Worm (Caenorhabditis elegans): ENCODE results near the gene F47B8.8.

Gene F47B8.8

DNA sequence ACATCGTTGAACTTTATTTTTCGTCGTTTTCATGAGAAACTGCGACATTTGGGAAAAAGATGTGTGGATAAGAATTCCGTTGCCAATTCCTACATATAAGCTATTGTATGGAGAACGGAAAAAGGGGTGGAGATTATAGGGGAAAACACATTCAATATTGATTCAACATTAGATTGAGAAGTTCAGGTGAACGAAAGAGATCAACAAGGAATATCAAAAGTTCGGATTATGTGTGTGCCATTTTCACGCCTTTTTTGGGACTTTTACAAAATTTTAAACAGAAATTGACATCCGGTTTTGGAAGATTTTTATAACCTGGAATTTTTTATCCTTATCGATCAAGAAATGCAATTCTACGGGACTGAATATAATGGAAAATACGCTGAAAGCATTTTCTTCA is 3.8 kb upstream of the F47B8.8 start, which contains the start of gene F47B8.5:
Gene F47B8.5 (minus strand): TSS at position 101 of the 400 bp plus-strand sequence.
- no peak for TF ChIP-seq madf-3 (GFP tag; IDR thresholded peaks at IDR 0.05)
- no peak for TF ChIP-seq tlf-1 (GFP tag; optimal IDR thresholded peaks at IDR 0.05)
- no peak for TF ChIP-seq lag-1 (GFP tag; IDR thresholded peaks at IDR 0.05)
- no peak for TF ChIP-seq atf-7 (tag; optimal IDR thresholded peaks at IDR 0.05)
- no peak for TF ChIP-seq rpc-1 (optimal IDR thresholded peaks at IDR 0.05)
- TF ChIP-seq rpc-1 (tag; optimal IDR thresholded peaks at IDR 0.05), result no peak
- TF ChIP-seq ztf-22 (GFP tag; optimal IDR thresholded peaks at IDR 0.05), result no peak

DNA sequence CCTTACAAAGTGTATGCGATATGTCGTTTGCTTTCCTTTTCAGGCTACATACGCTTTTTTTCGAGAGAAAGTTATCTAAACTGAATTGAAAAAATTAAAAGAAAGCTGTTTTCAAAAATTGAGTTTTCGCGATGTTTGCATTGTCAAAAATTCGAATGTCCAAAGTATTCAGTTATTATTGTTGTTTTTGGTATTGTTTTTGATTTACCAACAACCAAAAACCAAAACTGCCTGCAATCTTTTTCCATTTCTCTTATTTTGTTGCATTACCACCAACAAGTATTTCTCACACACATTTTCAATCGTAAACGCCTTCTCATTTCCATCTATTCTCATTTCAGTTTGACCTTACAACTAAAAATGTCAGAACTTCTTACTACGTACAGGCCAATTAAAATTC is 2.7 kb upstream of the F47B8.8 start, which contains the start of gene pepm-1:
Gene pepm-1 (plus strand): TSS at position 301 of the 400 bp plus-strand sequence.
- TF ChIP-seq F37B4.10 (GFP tag; IDR thresholded peaks at IDR 0.05), result no peak
- no peak for TF ChIP-seq K12H6.12 (tag; optimal IDR thresholded peaks at IDR 0.05)
- TF ChIP-seq unc-130 (GFP tag; optimal IDR thresholded peaks at IDR 0.05), result no peak
- TF ChIP-seq snpc-4 (GFP tag; optimal IDR thresholded peaks at IDR 0.05), result no peak
- TF ChIP-seq snpc-4 (tag; optimal IDR thresholded peaks at IDR 0.05), result no peak
- TF ChIP-seq mcd-1 (GFP tag; IDR thresholded peaks at IDR 0.05), result no peak
- no peak for TF ChIP-seq aptf-2 (GFP tag; conservative IDR thresholded peaks at IDR 0.05)
- no peak for TF ChIP-seq Y79H2A.3 (GFP tag; conservative IDR thresholded peaks at IDR 0.05)
- TF ChIP-seq T07F8.4 (tag; optimal IDR thresholded peaks at IDR 0.05), result no peak
- TF ChIP-seq cebp-1 (GFP tag; IDR thresholded peaks at IDR 0.05), result no peak
- no peak for TF ChIP-seq cebp-1 (tag; optimal IDR thresholded peaks at IDR 0.05)
- no peak for TF ChIP-seq C06A6.2 (GFP tag; conservative IDR thresholded peaks at IDR 0.05)
- TF ChIP-seq tbx-9 (tag; optimal IDR thresholded peaks at IDR 0.05; ENCODE audit: borderline replicate concordance), result no peak
- TF ChIP-seq nhr-80 (tag; optimal IDR thresholded peaks at IDR 0.05), result no peak
- no peak for TF ChIP-seq Y67H2A.10 (GFP tag; conservative IDR thresholded peaks at IDR 0.05)
- TF ChIP-seq ztf-3 (GFP tag; optimal IDR thresholded peaks at IDR 0.05), result no peak
- TF ChIP-seq ceh-79 (tag; optimal IDR thresholded peaks at IDR 0.05), result no peak
- TF ChIP-seq rpc-1 (optimal IDR thresholded peaks at IDR 0.05), result no peak
- TF ChIP-seq rpc-1 (tag; optimal IDR thresholded peaks at IDR 0.05), result no peak
- TF ChIP-seq madf-3 (GFP tag; IDR thresholded peaks at IDR 0.05), result no peak
- no peak for TF ChIP-seq ceh-100 (GFP tag; IDR thresholded peaks at IDR 0.05)
- no peak for TF ChIP-seq mes-4 (tag; optimal IDR thresholded peaks at IDR 0.05)

DNA sequence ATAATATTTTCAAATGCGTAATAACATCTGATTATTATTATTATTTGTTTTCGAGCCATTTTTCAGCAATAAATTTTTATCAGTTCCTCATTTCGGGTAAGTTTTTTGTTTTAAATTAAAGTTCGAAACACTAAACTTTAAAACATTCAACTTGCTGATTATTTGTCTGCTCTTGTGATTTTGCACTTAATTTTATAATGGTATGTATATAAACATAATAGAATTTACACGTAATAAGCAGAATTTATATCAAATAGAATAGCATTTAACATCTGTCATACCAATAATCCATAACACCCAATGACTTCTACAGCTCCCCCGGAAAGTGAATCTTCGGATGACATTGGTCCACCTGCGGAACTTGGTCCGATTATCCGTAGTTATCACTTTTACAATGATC is 1.6 kb downstream of the F47B8.8 start, which contains the start of gene srm-4:
Gene srm-4 (plus strand): TSS at position 301 of the 400 bp plus-strand sequence.
- TF ChIP-seq aptf-3 (GFP tag; IDR thresholded peaks at IDR 0.05), result no peak
- TF ChIP-seq B0035.1 (tag; optimal IDR thresholded peaks at IDR 0.05), result no peak
- TF ChIP-seq nfyb-1 (GFP tag; IDR thresholded peaks at IDR 0.05), result no peak
- TF ChIP-seq K11D2.4 (GFP tag; IDR thresholded peaks at IDR 0.05), result no peak
- no peak for TF ChIP-seq chd-7 (tag; optimal IDR thresholded peaks at IDR 0.05)

DNA sequence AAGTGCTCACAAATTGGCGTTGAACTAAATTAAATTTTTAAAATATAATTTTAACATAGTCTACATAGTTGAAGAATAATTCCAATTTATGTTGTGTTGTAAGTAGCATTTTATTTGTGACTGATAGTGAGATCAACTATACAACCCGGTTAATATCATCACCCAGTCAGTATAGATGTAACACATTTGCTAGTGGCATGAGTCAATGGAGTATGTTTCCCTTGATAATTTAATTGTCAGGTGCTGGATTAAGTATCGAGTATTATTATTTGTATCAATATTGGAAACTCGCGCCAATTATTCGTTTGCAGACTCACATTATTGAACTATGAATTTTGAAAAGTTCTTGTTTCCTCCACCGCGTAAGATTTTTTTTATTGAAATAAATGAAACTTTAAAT is 3.4 kb downstream of the F47B8.8 start, which contains the start of gene srm-5:
Gene srm-5 (plus strand): TSS at position 301 of the 400 bp plus-strand sequence.
- TF ChIP-seq snpc-1.1 (tag; optimal IDR thresholded peaks at IDR 0.05; ENCODE audit: insufficient read depth) (no peak), T07F8.4 (tag; optimal IDR thresholded peaks at IDR 0.05) (no peak), ztf-6 (GFP tag; IDR thresholded peaks at IDR 0.05) (no peak), him-1 (tag; optimal IDR thresholded peaks at IDR 0.05) (no peak), ama-1 (optimal IDR thresholded peaks at IDR 0.05) (no peak), ama-1 (GFP tag; optimal IDR thresholded peaks at IDR 0.05) (no peak), snpc-1.3 (tag; optimal IDR thresholded peaks at IDR 0.05; ENCODE audit: insufficient read depth) (no peak), F52B5.7 (tag; optimal IDR thresholded peaks at IDR 0.05) (no peak), F22D6.2 (tag; optimal IDR thresholded peaks at IDR 0.05) (no peak), madf-10 (tag; optimal IDR thresholded peaks at IDR 0.05) (no peak), ekl-4 (GFP tag; IDR thresholded peaks at IDR 0.05) (no peak), pbrm-1 (GFP tag; IDR thresholded peaks at IDR 0.05) (no peak)

Measured in whole organism, young adult.